Worm (Caenorhabditis elegans) whole organism, L1 larva: ENCODE data around the gene M03C11.1.

Experiments
- C04F5.9 ChIP-seq: sonication (generic microtip); optimal IDR thresholded peaks from 2 replicates; lab custom pipeline; 2016; ENCODE audit warnings: missing genetic modification characterization, missing compliant biosample characterization
- C16A3.4 ChIP-seq: fragments of 150-350 bp; optimal IDR thresholded peaks from 2 replicates; lab custom pipeline; 2014; ENCODE audit warnings: missing biosample characterization, missing genetic modification characterization
- C34B4.2 ChIP-seq: sonication (generic microtip); optimal IDR thresholded peaks from 2 replicates; lab custom pipeline; 2017; ENCODE audit warnings: mild to moderate bottlenecking, missing genetic modification characterization, missing compliant biosample characterization
- F16B12.6 ChIP-seq: fragments of 150-350 bp; optimal IDR thresholded peaks from 2 replicates; lab custom pipeline; 2014; ENCODE audit warnings: missing biosample characterization, missing genetic modification characterization
- aha-1 ChIP-seq: fragments of 150-350 bp; optimal IDR thresholded peaks from 2 replicates; lab custom pipeline; 2014; ENCODE audit warnings: missing biosample characterization, missing genetic modification characterization
- aly-2 ChIP-seq: fragments of 150-350 bp; optimal IDR thresholded peaks from 2 replicates; lab custom pipeline; 2014; ENCODE audit warnings: missing biosample characterization, missing genetic modification characterization
- blmp-1 ChIP-seq: fragments of 150-350 bp; optimal IDR thresholded peaks from 2 replicates; lab custom pipeline; 2014; ENCODE audit warnings: missing biosample characterization, missing genetic modification characterization
- ceh-8 ChIP-seq: fragments of 200-800 bp; sonication (Bioruptor generic); optimal IDR thresholded peaks from 2 replicates; lab custom pipeline; 2018; ENCODE audit warnings: mild to moderate bottlenecking, missing genetic modification characterization, moderate library complexity, missing compliant biosample characterization
- ceh-88 ChIP-seq: fragments of 200-800 bp; sonication (Bioruptor generic); IDR thresholded peaks from 2 replicates; pipeline ENCODE4 v1.3.6; 2022; ENCODE audit warnings: missing genetic modification characterization, missing compliant biosample characterization
- ceh-90 ChIP-seq: sonication (generic microtip); optimal IDR thresholded peaks from 2 replicates; lab custom pipeline; 2016; ENCODE audit warnings: missing genetic modification characterization, missing compliant biosample characterization
- ces-1 ChIP-seq: fragments of 150-350 bp; optimal IDR thresholded peaks from 2 replicates; lab custom pipeline; 2014; ENCODE audit warnings: missing biosample characterization, missing genetic modification reagents, missing genetic modification characterization
- dpl-1 ChIP-seq, 3 experiments: fragments of 150-350 bp in 2 of 3; sonication (generic microtip) in 1 of 3; optimal IDR thresholded peaks; 2 replicates each; lab custom pipeline; 2014 to 2017; ENCODE audit warnings: missing biosample characterization in 3 of 3, missing genetic modification characterization in 3 of 3, missing genetic modification reagents in 3 of 3
- dsc-1 ChIP-seq: sonication (generic microtip); optimal IDR thresholded peaks from 2 replicates; lab custom pipeline; 2016; ENCODE audit warnings: mild to moderate bottlenecking, missing genetic modification characterization, missing compliant biosample characterization
- efl-1 ChIP-seq, 4 experiments: fragments of 150-350 bp; optimal IDR thresholded peaks in 3 of 4; peaks in 1 of 4; 1 replicate in 1 of 4; 2 replicates in 3 of 4; lab custom pipeline; 2014; ENCODE audit warnings: missing biosample characterization in 2 of 4, missing genetic modification characterization in 2 of 4, missing genetic modification reagents in 2 of 4
- egl-13 ChIP-seq: sonication (generic microtip); optimal IDR thresholded peaks from 2 replicates; lab custom pipeline; 2016; ENCODE audit warnings: missing genotype, missing genetic modification reagents, missing genetic modification characterization, missing compliant biosample characterization
- egl-27 ChIP-seq, 2 experiments: fragments of 150-350 bp in 1 of 2; sonication (generic microtip); optimal IDR thresholded peaks; 3 replicates each; lab custom pipeline; 2017 to 2018; ENCODE audit warnings: missing biosample characterization in 2 of 2, missing genetic modification characterization in 2 of 2, missing genetic modification reagents in 2 of 2
- ets-5 ChIP-seq: fragments of 200-800 bp; sonication (Bioruptor generic); IDR thresholded peaks from 2 replicates; pipeline ENCODE4 v1.3.6; 2022; ENCODE audit warnings: missing genetic modification characterization, missing compliant biosample characterization
- fkh-4 ChIP-seq: sonication (generic microtip); optimal IDR thresholded peaks from 2 replicates; lab custom pipeline; 2016; ENCODE audit warnings: missing compliant biosample characterization, missing genetic modification characterization, borderline replicate concordance
- fkh-8 ChIP-seq: sonication (generic microtip); optimal IDR thresholded peaks from 2 replicates; lab custom pipeline; 2016; ENCODE audit warnings: mild to moderate bottlenecking, missing genetic modification characterization, missing compliant biosample characterization
- fos-1 ChIP-seq: fragments of 150-350 bp; optimal IDR thresholded peaks from 2 replicates; lab custom pipeline; 2014; ENCODE audit warnings: missing biosample characterization, missing genetic modification characterization
- hlh-17 ChIP-seq: fragments of 200-800 bp; sonication (Bioruptor generic); optimal IDR thresholded peaks from 2 replicates; lab custom pipeline; 2018; ENCODE audit warnings: missing genetic modification characterization, mild to moderate bottlenecking, missing compliant biosample characterization, moderate library complexity, borderline replicate concordance
- hpl-2 ChIP-seq: fragments of 150-350 bp; optimal IDR thresholded peaks from 2 replicates; lab custom pipeline; 2014; ENCODE audit warnings: missing biosample characterization, missing genetic modification reagents, missing genetic modification characterization
- irx-1 ChIP-seq: sonication (generic microtip); optimal IDR thresholded peaks from 2 replicates; lab custom pipeline; 2016; ENCODE audit warnings: missing genetic modification characterization, missing compliant biosample characterization
- isw-1 ChIP-seq: fragments of 200-800 bp; sonication (Bioruptor generic); IDR thresholded peaks from 2 replicates; pipeline ENCODE4 v1.3.6; 2022; ENCODE audit warnings: missing genetic modification characterization, missing compliant biosample characterization
- jun-1 ChIP-seq: fragments of 150-350 bp; optimal IDR thresholded peaks from 2 replicates; lab custom pipeline; 2014; ENCODE audit warnings: missing biosample characterization, missing genetic modification reagents, missing genetic modification characterization
- lin-14 ChIP-seq: fragments of 200-800 bp; sonication (Bioruptor generic); optimal IDR thresholded peaks from 2 replicates; lab custom pipeline; 2018; ENCODE audit warnings: mild to moderate bottlenecking, missing genetic modification characterization, moderate library complexity, missing compliant biosample characterization
- lin-35 ChIP-seq, 2 experiments: fragments of 150-350 bp; optimal IDR thresholded peaks; 2 replicates each; lab custom pipeline; 2014; ENCODE audit warnings: missing biosample characterization in 2 of 2, missing genetic modification characterization in 2 of 2, missing genetic modification reagents in 2 of 2
- lir-3 ChIP-seq: sonication (generic microtip); optimal IDR thresholded peaks from 2 replicates; lab custom pipeline; 2016; ENCODE audit warnings: mild to moderate bottlenecking, missing genetic modification characterization, moderate library complexity, missing compliant biosample characterization; ENCODE audit not compliant: poor library complexity
- mab-9 ChIP-seq: fragments of 200-800 bp; sonication (Bioruptor generic); IDR thresholded peaks from 2 replicates; pipeline ENCODE4 v1.3.6; 2022; ENCODE audit warnings: missing genetic modification reagents, missing genetic modification characterization, missing compliant biosample characterization
- mef-2 ChIP-seq: fragments of 150-350 bp; optimal IDR thresholded peaks from 2 replicates; lab custom pipeline; 2014; ENCODE audit warnings: missing biosample characterization, missing genetic modification characterization
- mep-1 ChIP-seq: fragments of 150-350 bp; optimal IDR thresholded peaks from 2 replicates; lab custom pipeline; 2014; ENCODE audit warnings: missing biosample characterization, missing genetic modification characterization
- nhr-11 ChIP-seq: fragments of 150-350 bp; optimal IDR thresholded peaks from 2 replicates; lab custom pipeline; 2014; ENCODE audit warnings: missing biosample characterization, missing genetic modification characterization
- nhr-12 ChIP-seq: sonication (generic microtip); optimal IDR thresholded peaks from 2 replicates; lab custom pipeline; 2017; ENCODE audit warnings: missing biosample characterization, missing genetic modification characterization
- nhr-19 ChIP-seq: fragments of 200-800 bp; sonication (Bioruptor generic); conservative IDR thresholded peaks from 2 replicates; pipeline ENCODE4 v1.3.6; 2022; ENCODE audit warnings: missing genetic modification characterization, missing compliant biosample characterization
- nhr-237 ChIP-seq: fragments of 150-350 bp; optimal IDR thresholded peaks from 2 replicates; lab custom pipeline; 2014; ENCODE audit warnings: missing biosample characterization, missing genetic modification characterization
- nhr-71 ChIP-seq: sonication (generic microtip); optimal IDR thresholded peaks from 2 replicates; lab custom pipeline; 2016; ENCODE audit warnings: mild to moderate bottlenecking, missing genetic modification characterization, moderate library complexity, missing compliant biosample characterization
- nhr-76 ChIP-seq: sonication (generic microtip); optimal IDR thresholded peaks from 2 replicates; lab custom pipeline; 2017; ENCODE audit warnings: missing biosample characterization, missing genetic modification characterization
- nhr-84 ChIP-seq: sonication (generic microtip); optimal IDR thresholded peaks from 2 replicates; lab custom pipeline; 2017; ENCODE audit warnings: missing biosample characterization, missing genetic modification characterization
- nhr-85 ChIP-seq: sonication (generic microtip); peaks from one replicate; lab custom pipeline; 2016; ENCODE audit warnings: missing genetic modification characterization, inconsistent platforms, missing compliant biosample characterization
- nhr-90 ChIP-seq: sonication (generic microtip); optimal IDR thresholded peaks from 2 replicates; lab custom pipeline; 2016; ENCODE audit warnings: mild to moderate bottlenecking, missing genetic modification characterization, missing compliant biosample characterization; ENCODE audit not compliant: poor library complexity
- pag-3 ChIP-seq: sonication (generic microtip); optimal IDR thresholded peaks from 2 replicates; lab custom pipeline; 2017; ENCODE audit warnings: missing genetic modification characterization, mild to moderate bottlenecking, missing compliant biosample characterization, antibody characterized with exemption, borderline replicate concordance; ENCODE audit not compliant: insufficient read depth
- pax-3 ChIP-seq: fragments of 200-800 bp; sonication (Bioruptor generic); optimal IDR thresholded peaks from 2 replicates; lab custom pipeline; 2018; ENCODE audit warnings: mild to moderate bottlenecking, missing genetic modification characterization, moderate library complexity, missing compliant biosample characterization
- snpc-4 ChIP-seq: fragments of 150-350 bp; optimal IDR thresholded peaks from 2 replicates; lab custom pipeline; 2014; ENCODE audit warnings: missing biosample characterization, missing genetic modification characterization
- snu-23 ChIP-seq: sonication (generic microtip); optimal IDR thresholded peaks from 2 replicates; lab custom pipeline; 2016; ENCODE audit warnings: missing genetic modification characterization, missing compliant biosample characterization
- swsn-7 ChIP-seq: sonication (generic microtip); optimal IDR thresholded peaks from 2 replicates; lab custom pipeline; 2016; ENCODE audit warnings: missing genetic modification characterization, missing compliant biosample characterization
- tbx-2 ChIP-seq: sonication (generic microtip); optimal IDR thresholded peaks from 2 replicates; lab custom pipeline; 2016; ENCODE audit warnings: missing genetic modification characterization, missing compliant biosample characterization
- unc-130 ChIP-seq: fragments of 150-350 bp; optimal IDR thresholded peaks from 2 replicates; lab custom pipeline; 2017; ENCODE audit warnings: missing biosample characterization, missing genetic modification characterization, inconsistent platforms
- unc-62 ChIP-seq: fragments of 150-350 bp; optimal IDR thresholded peaks from 2 replicates; lab custom pipeline; 2014; ENCODE audit warnings: missing biosample characterization, missing genetic modification reagents, missing genetic modification characterization
- unc-86 ChIP-seq: sonication (generic microtip); optimal IDR thresholded peaks from 2 replicates; lab custom pipeline; 2016; ENCODE audit warnings: missing genetic modification characterization, missing compliant biosample characterization
- unc-98 ChIP-seq: fragments of 200-800 bp; sonication (Bioruptor generic); IDR thresholded peaks from 2 replicates; pipeline ENCODE4 v1.3.6; 2022; ENCODE audit warnings: missing genetic modification characterization, missing compliant biosample characterization
- vab-15 ChIP-seq: sonication (generic microtip); optimal IDR thresholded peaks from 2 replicates; lab custom pipeline; 2017; ENCODE audit warnings: missing genotype, mild to moderate bottlenecking, missing genetic modification characterization, missing compliant biosample characterization
- xbp-1 ChIP-seq: sonication (generic microtip); optimal IDR thresholded peaks from 2 replicates; lab custom pipeline; 2016; ENCODE audit warnings: missing genetic modification characterization, missing compliant biosample characterization
- zip-4 ChIP-seq: fragments of 200-800 bp; sonication (Bioruptor generic); optimal IDR thresholded peaks from 2 replicates; lab custom pipeline; 2018; ENCODE audit warnings: mild to moderate bottlenecking, missing genetic modification characterization, moderate library complexity, missing compliant biosample characterization

Gene M03C11.1

ce11 chrIII:10398919-10399318 is 3.0 kb upstream of the M03C11.1 start:
- TF ChIP-seq egl-13 (tag; lab: Kevin White, UChicago) (no peak), lin-35 (GFP tag; optimal IDR thresholded peaks at IDR 0.05; lab: Kevin White, UChicago) (peak in 1 of 2 experiments; percentile 34), C04F5.9 (no peak), pax-3 (no peak), hpl-2 (GFP tag; lab: Kevin White, UChicago) (no peak), nhr-11 (tag; lab: Kevin White, UChicago) (no peak), ets-5 (no peak), isw-1 (no peak), hlh-17 (GFP tag; lab: Kevin White, UChicago) (no peak), irx-1 (tag; lab: Kevin White, UChicago) (no peak), ces-1 (GFP tag; lab: Kevin White, UChicago) (no peak), F16B12.6 (tag; lab: Kevin White, UChicago) (no peak), fkh-8 (tag; lab: Kevin White, UChicago) (peak; percentile 18), jun-1 (no peak), C16A3.4 (tag; lab: Kevin White, UChicago) (no peak), snu-23 (GFP tag; lab: Kevin White, UChicago) (peak; percentile 24), aha-1 (tag; lab: Kevin White, UChicago) (no peak), ceh-90 (tag; lab: Kevin White, UChicago) (no peak), tbx-2 (tag; lab: Kevin White, UChicago) (no peak), aly-2 (tag; lab: Kevin White, UChicago) (no peak), mep-1 (no peak), ceh-8 (no peak), dpl-1 (GFP tag; optimal IDR thresholded peaks at IDR 0.05; lab: Kevin White, UChicago) (peak in 1 of 3 experiments; percentile 49), nhr-19 (no peak), dsc-1 (no peak), zip-4 (GFP tag; lab: Kevin White, UChicago) (no peak), C34B4.2 (tag; lab: Kevin White, UChicago) (no peak), nhr-85 (tag; lab: Kevin White, UChicago) (no peak), mab-9 (no peak), fkh-4 (no peak), pag-3 (no peak), mef-2 (no peak), fos-1 (tag; lab: Kevin White, UChicago) (no peak), egl-27 (tag; optimal IDR thresholded peaks at IDR 0.05; lab: Kevin White, UChicago) (no peak), snpc-4 (no peak), unc-86 (tag; lab: Kevin White, UChicago) (peak; percentile 20), nhr-84 (tag; lab: Kevin White, UChicago) (no peak), lin-14 (GFP tag; lab: Kevin White, UChicago) (peak; percentile 79), unc-62 (GFP tag; lab: Kevin White, UChicago) (no peak), nhr-90 (no peak), ceh-88 (no peak), nhr-71 (peak; percentile 35), efl-1 (optimal IDR thresholded peaks at IDR 0.05; lab: Kevin White, UChicago) (peak; percentile 15 to 35), efl-1 (GFP tag; optimal IDR thresholded peaks at IDR 0.05 in 1 of 2; lab: Kevin White, UChicago) (no peak), lir-3 (tag; lab: Kevin White, UChicago) (no peak), blmp-1 (tag; lab: Kevin White, UChicago) (no peak), nhr-237 (tag; lab: Kevin White, UChicago) (no peak), vab-15 (tag; lab: Kevin White, UChicago) (no peak), unc-98 (GFP tag; lab: Robert Waterston, UW) (no peak), nhr-76 (tag; lab: Kevin White, UChicago) (no peak), swsn-7 (tag; lab: Kevin White, UChicago) (no peak), nhr-12 (tag; lab: Kevin White, UChicago) (no peak), xbp-1 (tag; lab: Kevin White, UChicago) (no peak), unc-130 (no peak)
